Worm (Caenorhabditis elegans) whole organism, L3 larva: ENCODE results near the gene tbb-2.

Source experiments
- ama-1 ChIP-seq: fragments of 150-350 bp; optimal IDR thresholded peaks from 2 replicates; lab custom pipeline; 2018
- ceh-9 ChIP-seq: sonication (generic microtip); optimal IDR thresholded peaks from 2 replicates; lab custom pipeline; 2018; ENCODE audit warnings: missing biosample characterization, missing genetic modification characterization
- egl-27 ChIP-seq: sonication (generic microtip); optimal IDR thresholded peaks from 4 replicates; lab custom pipeline; 2017; ENCODE audit warnings: missing biosample characterization, missing genetic modification reagents, missing genetic modification characterization
- elt-1 ChIP-seq: fragments of 150-350 bp; optimal IDR thresholded peaks from 2 replicates; lab custom pipeline; 2014; ENCODE audit warnings: missing biosample characterization, missing genetic modification characterization
- fkh-10 ChIP-seq: sonication (generic microtip); optimal IDR thresholded peaks from 2 replicates; lab custom pipeline; 2017; ENCODE audit warnings: missing biosample characterization, missing genetic modification reagents, missing genetic modification characterization
- fkh-2 ChIP-seq: fragments of 150-350 bp; optimal IDR thresholded peaks from 2 replicates; lab custom pipeline; 2014; ENCODE audit warnings: missing biosample characterization, missing genetic modification reagents, missing genetic modification characterization
- hmg-11 ChIP-seq: sonication (generic microtip); optimal IDR thresholded peaks from 2 replicates; lab custom pipeline; 2016; ENCODE audit warnings: missing genetic modification characterization, missing compliant biosample characterization
- lin-39 ChIP-seq: fragments of 150-350 bp; optimal IDR thresholded peaks from 2 replicates; lab custom pipeline; 2018; ENCODE audit warnings: missing biosample characterization, missing genetic modification reagents, missing genetic modification characterization
- lsy-12 ChIP-seq: sonication (generic microtip); optimal IDR thresholded peaks from 2 replicates; lab custom pipeline; 2016; ENCODE audit warnings: mild to moderate bottlenecking, missing genetic modification characterization, missing compliant biosample characterization
- mml-1 ChIP-seq: fragments of 150-350 bp; sonication (generic microtip); optimal IDR thresholded peaks from 3 replicates; lab custom pipeline; 2014; ENCODE audit warnings: missing biosample characterization, missing genetic modification characterization
- nfya-1 ChIP-seq: sonication (generic microtip); optimal IDR thresholded peaks from 2 replicates; lab custom pipeline; 2017; ENCODE audit warnings: missing genetic modification characterization, mild to moderate bottlenecking, missing compliant biosample characterization, antibody characterized with exemption, moderate library complexity; ENCODE audit not compliant: insufficient read depth
- nhr-23 ChIP-seq: fragments of 150-350 bp; optimal IDR thresholded peaks from 2 replicates; lab custom pipeline; 2014; ENCODE audit warnings: missing biosample characterization, missing genetic modification reagents, missing genetic modification characterization
- nhr-77 ChIP-seq: fragments of 150-350 bp; optimal IDR thresholded peaks from 2 replicates; lab custom pipeline; 2014; ENCODE audit warnings: missing biosample characterization, missing genetic modification characterization
- pha-4 ChIP-seq: fragments of 150-350 bp; optimal IDR thresholded peaks from 2 replicates; lab custom pipeline; 2014; ENCODE audit warnings: missing biosample characterization, missing genetic modification reagents, missing genetic modification characterization
- snpc-4 ChIP-seq: fragments of 150-350 bp; optimal IDR thresholded peaks from 2 replicates; lab custom pipeline; 2014; ENCODE audit warnings: missing biosample characterization, missing genetic modification characterization
- tbx-2 ChIP-seq: sonication (generic microtip); optimal IDR thresholded peaks from 2 replicates; lab custom pipeline; 2016; ENCODE audit warnings: mild to moderate bottlenecking, missing genetic modification characterization, missing compliant biosample characterization
- unc-39 ChIP-seq: sonication (generic microtip); optimal IDR thresholded peaks from 4 replicates; lab custom pipeline; 2017; ENCODE audit warnings: missing biosample characterization, missing genetic modification characterization
- unc-62 ChIP-seq: fragments of 150-350 bp; sonication (generic microtip); optimal IDR thresholded peaks from 4 replicates; lab custom pipeline; 2014; ENCODE audit warnings: missing biosample characterization, missing genetic modification reagents, missing genetic modification characterization

Gene tbb-2

DNA sequence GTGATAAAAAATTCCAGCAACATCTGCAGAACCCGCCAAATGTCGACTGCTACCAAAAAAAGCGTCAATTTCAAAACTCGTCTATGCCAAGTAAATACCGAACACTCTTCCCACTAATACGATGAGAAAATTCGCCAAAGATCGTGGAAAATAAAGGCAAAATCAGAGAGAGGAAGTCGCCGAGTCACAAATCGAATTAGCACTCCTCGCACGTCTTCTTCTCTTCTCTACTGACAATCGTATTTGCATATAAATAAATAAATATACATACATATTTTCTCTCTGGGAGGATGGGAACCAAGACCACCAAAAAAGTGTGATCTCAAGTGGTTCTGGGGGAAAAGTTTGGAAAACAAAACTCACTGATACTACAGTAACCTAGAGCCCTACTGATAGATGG lies 47.0 kb downstream of the tbb-2 start:
- TF ChIP-seq nhr-77 (tag; lab: Kevin White, UChicago), result no peak
- TF ChIP-seq pha-4 (tag; lab: Kevin White, UChicago), result no peak
- no peak for TF ChIP-seq tbx-2 (tag; lab: Kevin White, UChicago)
- no peak for TF ChIP-seq unc-39 (tag; lab: Kevin White, UChicago)
- no peak for TF ChIP-seq fkh-2 (tag; lab: Kevin White, UChicago)
- no peak for TF ChIP-seq ama-1 (lab: Kevin White, UChicago)
- no peak for TF ChIP-seq fkh-10
- no peak for TF ChIP-seq nhr-23 (tag; lab: Kevin White, UChicago)
- TF ChIP-seq egl-27, result no peak
- TF ChIP-seq mml-1 (tag; lab: Kevin White, UChicago), result no peak

DNA sequence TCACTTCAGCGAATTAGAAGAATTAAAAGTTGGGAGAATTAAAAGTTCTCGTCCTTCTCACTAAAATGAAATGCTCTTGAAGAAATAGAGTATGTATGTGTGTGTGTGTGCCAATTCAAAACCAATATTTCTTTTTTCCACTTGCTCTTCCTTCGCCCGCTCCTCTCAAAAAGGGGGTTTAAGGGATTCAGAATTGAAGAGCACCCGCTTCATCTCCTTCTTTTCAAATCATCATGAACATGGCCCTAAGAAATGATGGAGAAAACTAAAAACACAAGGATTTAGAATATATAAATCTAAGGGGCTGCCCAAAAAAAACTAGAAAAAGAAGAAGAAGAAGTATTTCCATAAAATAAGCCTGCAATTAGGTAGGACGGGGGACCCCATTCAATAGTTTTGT lies 48.3 kb downstream of the tbb-2 start:
- TF ChIP-seq snpc-4 (tag; lab: Kevin White, UChicago), result no peak
- peak; percentile 38 for TF ChIP-seq lin-39 (tag; lab: Kevin White, UChicago)
- TF ChIP-seq, all 47 proteins: peak for 1

DNA sequence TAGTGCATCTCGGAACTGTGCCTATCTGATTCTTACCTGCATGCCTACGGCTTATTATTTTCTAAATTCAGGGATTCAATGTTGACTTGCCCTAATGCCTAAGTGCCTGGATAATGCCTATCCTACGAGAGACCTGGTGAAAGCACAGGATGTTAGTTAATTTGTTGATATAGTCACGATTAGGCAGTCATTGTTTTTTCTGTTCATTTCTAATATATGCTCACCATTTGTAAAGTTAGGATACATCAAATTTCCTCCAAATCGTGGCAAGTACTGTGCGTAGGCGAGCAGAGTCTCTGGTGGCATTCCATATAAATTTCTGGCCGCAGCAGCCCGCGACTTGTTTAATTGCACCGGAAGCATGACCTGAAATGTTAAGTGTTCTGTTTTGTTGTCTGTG lies 51.3 kb downstream of the tbb-2 start:
- TF ChIP-seq snpc-4 (tag; lab: Kevin White, UChicago) (no peak), lsy-12 (tag; lab: Kevin White, UChicago) (no peak), hmg-11 (tag; lab: Kevin White, UChicago) (no peak), egl-27 (no peak), lin-39 (tag; lab: Kevin White, UChicago) (no peak), unc-62 (GFP tag; lab: Kevin White, UChicago) (no peak), pha-4 (tag; lab: Kevin White, UChicago) (no peak), unc-39 (tag; lab: Kevin White, UChicago) (no peak), ceh-9 (tag; lab: Kevin White, UChicago) (no peak), elt-1 (no peak), nfya-1 (no peak)
